Fruit fly (Drosophila melanogaster): ENCODE results near the gene CG12288.

The CG12288 gene

DNA sequence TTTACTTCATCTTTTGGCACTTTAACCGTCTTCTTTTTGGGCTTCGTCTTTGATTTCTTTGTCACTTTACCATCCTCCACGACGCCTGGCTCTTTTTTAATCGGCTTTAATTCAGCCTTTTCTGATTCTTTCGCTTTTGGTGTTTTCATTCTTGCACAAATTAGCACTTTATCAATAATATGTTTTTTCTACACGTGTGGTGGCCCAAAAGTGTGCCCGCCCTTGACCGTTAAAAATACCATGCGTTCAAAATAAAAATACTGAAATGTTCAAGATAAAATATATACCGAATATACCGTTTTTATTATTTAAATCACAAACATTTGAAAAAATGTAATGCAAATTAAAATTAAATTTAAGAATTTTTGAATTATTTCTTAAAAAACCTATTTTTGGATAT is at the start of gene CG12288:
TSS of gene CG12288 (minus strand) at position 216 of the 400 bp plus-strand sequence.
- TF ChIP-seq Dll (optimal IDR thresholded peaks at IDR 0.05) (no peak), CG8478 (optimal IDR thresholded peaks at IDR 0.05) (no peak), pan (optimal IDR thresholded peaks at IDR 0.05) (no peak), EcR (GFP tag; optimal IDR thresholded peaks at IDR 0.05) (no peak), psq (optimal IDR thresholded peaks at IDR 0.05) (no peak), usp (GFP tag; optimal IDR thresholded peaks at IDR 0.05) (no peak)

dm6 chr2L:16921825-16922224 is 19.8 kb upstream of the CG12288 start:
- TF ChIP-seq psq (optimal IDR thresholded peaks at IDR 0.05), result no peak
- no peak for TF ChIP-seq pan (optimal IDR thresholded peaks at IDR 0.05)
- TF ChIP-seq EcR (GFP tag; optimal IDR thresholded peaks at IDR 0.05), result no peak
- no peak for TF ChIP-seq Dll (optimal IDR thresholded peaks at IDR 0.05)
- TF ChIP-seq CG8478 (optimal IDR thresholded peaks at IDR 0.05), result no peak
- TF ChIP-seq usp (GFP tag; optimal IDR thresholded peaks at IDR 0.05), result no peak

dm6 chr2L:16910177-16910576 is 8.2 kb upstream of the CG12288 start, which contains the start of gene ApepP:
Gene ApepP (minus strand): TSS chr2L:16910418.
- no peak for TF ChIP-seq usp (GFP tag; optimal IDR thresholded peaks at IDR 0.05)
- TF ChIP-seq Dll (optimal IDR thresholded peaks at IDR 0.05), result no peak
- TF ChIP-seq pan (optimal IDR thresholded peaks at IDR 0.05), result no peak
- TF ChIP-seq EcR (GFP tag; optimal IDR thresholded peaks at IDR 0.05), result no peak
- TF ChIP-seq CG8478 (optimal IDR thresholded peaks at IDR 0.05), result no peak
- no peak for TF ChIP-seq psq (optimal IDR thresholded peaks at IDR 0.05)

DNA sequence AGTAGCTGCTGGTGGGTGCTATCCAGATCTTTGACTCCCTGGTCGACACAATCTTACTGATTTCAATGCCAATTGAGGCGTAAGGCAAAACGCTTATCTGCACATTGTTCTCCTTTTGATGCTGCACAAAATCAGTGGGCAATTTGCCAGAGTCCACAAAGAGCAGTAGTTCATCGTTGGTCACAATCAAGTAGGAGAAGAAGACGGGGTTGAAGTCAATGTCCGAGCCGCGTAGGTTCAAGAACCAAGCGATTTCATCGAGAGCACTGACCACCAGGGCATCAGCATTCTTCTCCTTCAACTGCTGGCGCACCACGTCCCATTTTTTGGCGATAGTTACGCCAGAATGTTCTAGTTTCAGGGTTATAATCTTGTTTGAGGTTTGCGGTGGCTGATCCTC is 7.3 kb upstream of the CG12288 start:
- TF ChIP-seq psq (optimal IDR thresholded peaks at IDR 0.05) (no peak), EcR (GFP tag; optimal IDR thresholded peaks at IDR 0.05) (no peak), Dll (optimal IDR thresholded peaks at IDR 0.05) (no peak), pan (optimal IDR thresholded peaks at IDR 0.05) (no peak), usp (GFP tag; optimal IDR thresholded peaks at IDR 0.05) (no peak), CG8478 (optimal IDR thresholded peaks at IDR 0.05) (no peak)

DNA sequence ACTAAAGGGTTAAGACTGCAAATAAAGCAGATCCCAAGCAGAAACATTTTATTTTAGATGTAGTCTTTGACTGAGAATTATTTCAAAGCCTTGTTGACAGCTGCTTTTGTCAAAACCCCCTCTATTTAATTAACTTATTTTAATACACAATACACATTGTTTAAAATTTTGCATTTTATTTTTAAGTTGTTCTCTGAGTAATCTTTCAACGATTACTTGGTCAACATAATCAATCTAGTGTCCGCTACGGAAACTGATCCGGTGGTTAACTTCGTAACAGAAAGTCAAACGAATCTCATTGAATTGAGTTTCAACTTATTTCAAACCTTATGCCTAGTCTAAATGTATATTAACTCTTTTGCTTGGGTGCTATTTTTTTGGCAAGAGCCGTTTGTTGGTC is 1.6 kb downstream of the CG12288 start, which contains the start of gene CG31805:
TSS of gene CG31805 (minus strand) at position 101 of the 400 bp plus-strand sequence.
- TF ChIP-seq pan (optimal IDR thresholded peaks at IDR 0.05) (no peak), EcR (GFP tag; optimal IDR thresholded peaks at IDR 0.05) (no peak), Dll (optimal IDR thresholded peaks at IDR 0.05) (no peak), CG8478 (optimal IDR thresholded peaks at IDR 0.05) (no peak), psq (optimal IDR thresholded peaks at IDR 0.05) (no peak), usp (GFP tag; optimal IDR thresholded peaks at IDR 0.05) (no peak)

DNA sequence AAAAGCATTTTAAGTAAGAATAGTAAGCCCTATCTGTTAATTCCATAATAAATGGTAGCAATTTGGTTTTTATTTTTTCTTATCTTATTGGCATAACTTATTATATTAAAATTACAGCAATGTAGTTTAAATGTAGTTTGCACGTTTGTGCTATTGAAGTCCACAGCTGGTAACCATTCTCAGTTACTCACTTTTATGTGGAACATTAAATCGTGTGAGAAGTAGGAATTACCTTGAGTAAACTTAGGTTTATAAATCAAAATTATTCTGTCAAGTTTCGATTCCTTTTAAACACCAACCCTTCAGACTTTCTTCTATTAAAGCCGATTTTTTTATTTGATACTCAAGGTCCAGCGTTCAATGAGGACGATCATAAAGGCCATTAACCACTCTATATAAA is 12.4 kb downstream of the CG12288 start, which contains the start of gene CG42556:
TSS of gene CG42556 (plus strand) at position 301 of the 400 bp plus-strand sequence.
- TF ChIP-seq usp (GFP tag; optimal IDR thresholded peaks at IDR 0.05) (no peak), psq (optimal IDR thresholded peaks at IDR 0.05) (no peak), pan (optimal IDR thresholded peaks at IDR 0.05) (no peak), Dll (optimal IDR thresholded peaks at IDR 0.05) (no peak), EcR (GFP tag; optimal IDR thresholded peaks at IDR 0.05) (no peak), CG8478 (optimal IDR thresholded peaks at IDR 0.05) (no peak)

- TF ChIP-seq usp (GFP tag; optimal IDR thresholded peaks at IDR 0.05) (no peak), EcR (GFP tag; optimal IDR thresholded peaks at IDR 0.05) (peak in 1 of 2 experiments; percentile 45), pan (optimal IDR thresholded peaks at IDR 0.05) (peak; percentile 4), Dll (optimal IDR thresholded peaks at IDR 0.05) (no peak), psq (optimal IDR thresholded peaks at IDR 0.05) (no peak), CG8478 (optimal IDR thresholded peaks at IDR 0.05) (no peak)
These were observed 13.2 kb downstream of the CG12288 start for dm6 chr2L:16888574-16889376.

- no peak for TF ChIP-seq CG8478 (optimal IDR thresholded peaks at IDR 0.05)
These were observed 14.1 kb downstream of the CG12288 start, which contains the start of the genes osi and tweek for dm6 chr2L:16887660-16888573. Gene osi (minus strand): TSS chr2L:16887966. Gene tweek (plus strand): TSS chr2L:16888490.

DNA sequence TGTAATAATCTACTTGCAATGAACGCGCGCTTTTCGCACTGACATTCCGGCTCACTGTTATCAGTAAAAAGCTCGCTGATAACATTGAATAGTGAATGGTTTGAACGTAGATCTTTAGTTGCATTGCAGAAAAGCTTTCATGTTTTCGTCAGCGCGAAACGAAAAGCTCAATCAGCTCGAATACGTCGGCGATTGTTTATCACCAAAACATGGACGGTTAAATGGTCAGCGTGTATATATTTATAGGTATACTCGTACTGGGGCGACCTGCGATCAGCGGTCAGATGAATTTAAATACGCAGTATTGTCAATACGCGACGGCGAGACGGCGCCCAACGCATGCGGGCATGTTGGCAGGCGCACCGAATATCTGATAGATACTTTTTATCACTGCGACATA is 15.6 kb downstream of the CG12288 start:
- TF ChIP-seq psq (optimal IDR thresholded peaks at IDR 0.05) (no peak), Dll (optimal IDR thresholded peaks at IDR 0.05) (no peak), EcR (GFP tag; optimal IDR thresholded peaks at IDR 0.05) (no peak), CG8478 (optimal IDR thresholded peaks at IDR 0.05) (no peak), pan (optimal IDR thresholded peaks at IDR 0.05) (no peak), usp (GFP tag; optimal IDR thresholded peaks at IDR 0.05) (no peak)

DNA sequence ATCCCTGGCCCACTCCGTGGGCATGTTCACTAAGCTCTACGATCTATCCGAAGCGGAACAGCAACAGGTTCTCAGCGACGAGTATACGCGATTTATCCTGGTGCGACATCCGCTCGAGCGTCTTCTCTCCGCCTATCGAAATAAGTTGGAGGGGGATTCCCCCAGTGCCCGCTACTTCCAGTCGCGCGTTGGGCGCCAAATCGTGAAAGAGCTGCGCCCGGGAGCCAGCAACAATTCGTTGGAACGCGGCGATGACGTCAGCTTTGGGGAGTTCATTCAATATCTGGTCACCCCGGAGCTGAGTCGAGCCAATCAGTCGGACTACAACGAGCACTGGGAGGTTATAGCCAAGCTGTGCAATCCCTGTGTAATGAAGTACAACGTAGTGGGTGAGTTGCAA is 16.7 kb downstream of the CG12288 start:
- TF ChIP-seq psq (optimal IDR thresholded peaks at IDR 0.05), result no peak
- TF ChIP-seq EcR (GFP tag; optimal IDR thresholded peaks at IDR 0.05), result no peak
- no peak for TF ChIP-seq usp (GFP tag; optimal IDR thresholded peaks at IDR 0.05)
- no peak for TF ChIP-seq pan (optimal IDR thresholded peaks at IDR 0.05)
- no peak for TF ChIP-seq CG8478 (optimal IDR thresholded peaks at IDR 0.05)
- TF ChIP-seq Dll (optimal IDR thresholded peaks at IDR 0.05), result no peak

DNA sequence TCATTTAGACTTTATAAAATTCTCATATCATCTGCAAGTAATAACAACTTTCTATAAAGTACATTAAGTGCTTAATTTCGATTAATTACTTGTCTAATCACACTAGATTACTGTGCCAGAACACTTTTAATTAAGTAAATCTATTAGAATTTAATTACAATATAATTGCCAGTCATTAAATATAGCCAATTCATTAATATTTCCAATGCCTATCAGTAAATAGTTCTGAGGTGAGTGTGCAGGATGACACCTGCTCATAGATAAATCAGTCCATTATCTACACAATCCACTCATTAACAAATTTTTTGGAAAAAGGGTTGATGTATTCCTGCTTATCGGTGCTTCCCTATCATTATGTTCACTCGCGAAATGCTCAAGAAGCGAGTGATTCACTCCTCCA is 17.3 kb downstream of the CG12288 start:
- TF ChIP-seq EcR (GFP tag; optimal IDR thresholded peaks at IDR 0.05), result no peak
- no peak for TF ChIP-seq pan (optimal IDR thresholded peaks at IDR 0.05)
- TF ChIP-seq psq (optimal IDR thresholded peaks at IDR 0.05), result no peak
- no peak for TF ChIP-seq Dll (optimal IDR thresholded peaks at IDR 0.05)
- no peak for TF ChIP-seq usp (GFP tag; optimal IDR thresholded peaks at IDR 0.05)
- no peak for TF ChIP-seq CG8478 (optimal IDR thresholded peaks at IDR 0.05)

Measured in whole organism.